Fruit fly (Drosophila melanogaster) whole organism, embryonic: ENCODE data around the gene Pax.

ENCODE experiments used
- Adf1 ChIP-seq: fragments of 200-800 bp; sonication (Bioruptor generic); IDR thresholded peaks from 2 replicates; pipeline ENCODE4 v1.3.6; 2022; ENCODE audit warnings: missing biosample characterization, missing genetic modification characterization
- Bteb2 ChIP-seq: fragments of 200-800 bp; sonication (Bioruptor generic); optimal IDR thresholded peaks from 2 replicates; lab custom pipeline; 2016; ENCODE audit warnings: missing biosample characterization, missing genetic modification characterization
- CG10366 ChIP-seq: fragments of 200-800 bp; sonication (Bioruptor generic); IDR thresholded peaks from 2 replicates; pipeline ENCODE4 v1.3.6; 2022; ENCODE audit warnings: missing biosample characterization, missing genetic modification characterization
- CG12659 ChIP-seq: fragments of 200-800 bp; sonication (Bioruptor generic); optimal IDR thresholded peaks from 3 replicates; lab custom pipeline; 2017; ENCODE audit warnings: mild to moderate bottlenecking, missing biosample characterization, missing genetic modification reagents, missing genetic modification characterization
- CG12744 ChIP-seq: fragments of 200-800 bp; sonication (Bioruptor generic); optimal IDR thresholded peaks from 2 replicates; lab custom pipeline; 2016; ENCODE audit warnings: missing biosample characterization, missing genetic modification characterization
- CG14050 ChIP-seq: fragments of 200-800 bp; sonication (Bioruptor generic); IDR thresholded peaks from 3 replicates; pipeline ENCODE4 v1.3.6; 2022; ENCODE audit warnings: missing biosample characterization, missing genetic modification characterization
- CG15601 ChIP-seq: fragments of 200-800 bp; sonication (Bioruptor generic); optimal IDR thresholded peaks from 3 replicates; lab custom pipeline; 2019; ENCODE audit warnings: missing biosample characterization, mild to moderate bottlenecking, missing genetic modification characterization, moderate library complexity
- CG16863 ChIP-seq: fragments of 200-800 bp; sonication (Bioruptor generic); optimal IDR thresholded peaks from 3 replicates; lab custom pipeline; 2016; ENCODE audit warnings: missing biosample characterization, missing genetic modification characterization
- CG17385 ChIP-seq: fragments of 200-800 bp; sonication (Bioruptor generic); optimal IDR thresholded peaks from 3 replicates; lab custom pipeline; 2018; ENCODE audit warnings: missing biosample characterization, mild to moderate bottlenecking, missing genetic modification characterization
- CG18011 ChIP-seq: fragments of 200-800 bp; sonication (Bioruptor generic); optimal IDR thresholded peaks from 2 replicates; lab custom pipeline; 2017; ENCODE audit warnings: missing biosample characterization, missing genetic modification characterization, mild to moderate bottlenecking, moderate library complexity, missing genotype
- CG43689 ChIP-seq: fragments of 200-800 bp; sonication (Bioruptor generic); IDR thresholded peaks from 2 replicates; pipeline ENCODE4 v1.3.6; 2022; ENCODE audit warnings: missing biosample characterization, missing genetic modification characterization
- CG6254 ChIP-seq: fragments of 200-800 bp; sonication (Bioruptor generic); optimal IDR thresholded peaks from 3 replicates; lab custom pipeline; 2017; ENCODE audit warnings: mild to moderate bottlenecking, missing biosample characterization, missing genetic modification reagents, missing genetic modification characterization
- CG7372 ChIP-seq: fragments of 200-800 bp; sonication (Bioruptor generic); IDR thresholded peaks from 2 replicates; pipeline ENCODE4 v1.3.6; 2022; ENCODE audit warnings: missing biosample characterization, missing genetic modification characterization
- CG7556 ChIP-seq: fragments of 200-800 bp; sonication (Bioruptor generic); optimal IDR thresholded peaks from 2 replicates; lab custom pipeline; 2017; ENCODE audit warnings: missing biosample characterization, mild to moderate bottlenecking, missing genetic modification characterization
- CG8478 ChIP-seq: fragments of >200 bp; optimal IDR thresholded peaks from 2 replicates; lab custom pipeline; 2018
- Camta ChIP-seq: fragments of 200-800 bp; sonication (Bioruptor generic); optimal IDR thresholded peaks from 2 replicates; lab custom pipeline; 2016; ENCODE audit warnings: missing biosample characterization, missing genetic modification characterization
- Dip3 ChIP-seq: fragments of 200-800 bp; sonication (Bioruptor generic); optimal IDR thresholded peaks from 3 replicates; lab custom pipeline; 2016; ENCODE audit warnings: missing biosample characterization, missing genetic modification characterization
- Drgx ChIP-seq: fragments of 200-800 bp; sonication (Bioruptor generic); IDR thresholded peaks from 2 replicates; pipeline ENCODE4 v1.3.6; 2022; ENCODE audit warnings: missing biosample characterization, missing genetic modification characterization
- GATAe ChIP-seq: fragments of 200-800 bp; sonication (Bioruptor generic); conservative IDR thresholded peaks from 2 replicates; pipeline ENCODE4 v1.3.6; 2022; ENCODE audit warnings: missing biosample characterization, missing genetic modification characterization
- H15 ChIP-seq: fragments of 200-800 bp; sonication (Bioruptor generic); IDR thresholded peaks from 3 replicates; pipeline ENCODE4 v1.3.6; 2022; ENCODE audit warnings: missing biosample characterization, missing genetic modification characterization
- Hmr ChIP-seq: fragments of 200-800 bp; sonication (Bioruptor generic); optimal IDR thresholded peaks from 3 replicates; lab custom pipeline; 2017; ENCODE audit warnings: mild to moderate bottlenecking, missing biosample characterization, missing genetic modification reagents, missing genetic modification characterization
- MBD-R2 ChIP-seq: fragments of 200-800 bp; sonication (Bioruptor generic); IDR thresholded peaks from 2 replicates; pipeline ENCODE4 v1.3.6; 2022; ENCODE audit warnings: missing biosample characterization, missing genetic modification characterization
- Nf-YB ChIP-seq: fragments of 200-800 bp; sonication (Bioruptor generic); optimal IDR thresholded peaks from 3 replicates; lab custom pipeline; 2019; ENCODE audit warnings: missing biosample characterization, mild to moderate bottlenecking, missing genetic modification characterization, moderate library complexity
- Nf-YC ChIP-seq: fragments of 200-800 bp; optimal IDR thresholded peaks from 3 replicates; lab custom pipeline; 2019; ENCODE audit warnings: missing biosample characterization, mild to moderate bottlenecking, missing genetic modification characterization, moderate library complexity
- Ptx1 ChIP-seq: fragments of 200-800 bp; sonication (Bioruptor generic); IDR thresholded peaks from 2 replicates; pipeline ENCODE4 v1.3.6; 2022; ENCODE audit warnings: missing biosample characterization, missing genetic modification characterization
- Rfx ChIP-seq: fragments of 200-800 bp; sonication (Bioruptor generic); IDR thresholded peaks from 2 replicates; pipeline ENCODE4 v1.3.6; 2022; ENCODE audit warnings: missing biosample characterization, missing genetic modification characterization
- Stat92E ChIP-seq, 3 experiments: fragments of >200 bp in 2 of 3; fragments of 200-800 bp in 1 of 3; sonication (Bioruptor generic) in 1 of 3; optimal IDR thresholded peaks; 2 replicates each; lab custom pipeline; 2017 to 2019; ENCODE audit warnings: missing biosample characterization in 3 of 3, missing genetic modification characterization in 3 of 3, mild to moderate bottlenecking in 1 of 3, moderate library complexity in 1 of 3
- Trl ChIP-seq, 3 experiments: fragments of >200 bp in 2 of 3; fragments of 200-800 bp in 1 of 3; sonication (Bioruptor generic) in 1 of 3; optimal IDR thresholded peaks; 2 replicates in 1 of 3; 3 replicates in 2 of 3; lab custom pipeline; 2016 to 2017; ENCODE audit warnings: missing biosample characterization in 1 of 3, missing genetic modification characterization in 1 of 3
- abd-A ChIP-seq: fragments of 200-800 bp; sonication (Bioruptor generic); optimal IDR thresholded peaks from 3 replicates; lab custom pipeline; 2019; ENCODE audit warnings: missing biosample characterization, mild to moderate bottlenecking, missing genetic modification characterization, moderate library complexity
- ap ChIP-seq: fragments of 200-800 bp; sonication (Bioruptor generic); IDR thresholded peaks from 2 replicates; pipeline ENCODE4 v1.3.6; 2022; ENCODE audit warnings: missing biosample characterization, missing genetic modification characterization
- bcd ChIP-seq: fragments of 200-800 bp; sonication (Bioruptor generic); optimal IDR thresholded peaks from 2 replicates; lab custom pipeline; 2017; ENCODE audit warnings: missing biosample characterization, mild to moderate bottlenecking, missing genetic modification characterization
- cato ChIP-seq: fragments of 200-800 bp; sonication (Bioruptor generic); optimal IDR thresholded peaks from 2 replicates; lab custom pipeline; 2016; ENCODE audit warnings: missing biosample characterization, missing genetic modification characterization, borderline replicate concordance
- caup ChIP-seq: fragments of 200-800 bp; sonication (Bioruptor generic); optimal IDR thresholded peaks from 3 replicates; lab custom pipeline; 2017; ENCODE audit warnings: missing biosample characterization, mild to moderate bottlenecking, missing genetic modification characterization, moderate library complexity; ENCODE audit not compliant: severe bottlenecking
- chinmo ChIP-seq: fragments of 200-800 bp; sonication (Bioruptor generic); IDR thresholded peaks from 4 replicates; pipeline ENCODE4 v1.3.6; 2022; ENCODE audit warnings: missing biosample characterization, missing genetic modification characterization; ENCODE audit not compliant: partially characterized antibody
- chn ChIP-seq: fragments of 200-800 bp; sonication (Bioruptor generic); optimal IDR thresholded peaks from 2 replicates; lab custom pipeline; 2016; ENCODE audit warnings: missing biosample characterization, missing genetic modification characterization
- dmrt99B ChIP-seq: fragments of 200-800 bp; sonication (Bioruptor generic); optimal IDR thresholded peaks from 2 replicates; lab custom pipeline; 2018; ENCODE audit warnings: missing biosample characterization, mild to moderate bottlenecking, missing genetic modification characterization, moderate library complexity
- ems ChIP-seq: fragments of 200-800 bp; sonication (Bioruptor generic); optimal IDR thresholded peaks from 3 replicates; lab custom pipeline; 2016; ENCODE audit warnings: missing biosample characterization, missing genetic modification characterization
- gsb-n ChIP-seq: fragments of 200-800 bp; sonication (Bioruptor generic); optimal IDR thresholded peaks from 3 replicates; lab custom pipeline; 2018; ENCODE audit warnings: missing biosample characterization, mild to moderate bottlenecking, missing genetic modification characterization
- lov ChIP-seq, 2 experiments: fragments of 200-800 bp in 1 of 2; fragments of >200 bp in 1 of 2; sonication (Bioruptor generic) in 1 of 2; IDR thresholded peaks in 1 of 2; optimal IDR thresholded peaks in 1 of 2; 2 replicates in 1 of 2; 3 replicates in 1 of 2; pipeline versions ENCODE4 v1.3.6 to Lab custom; 2017 to 2022; ENCODE audit warnings: missing biosample characterization in 1 of 2, missing genetic modification characterization in 1 of 2
- maf-S ChIP-seq: fragments of 200-800 bp; sonication (Bioruptor generic); optimal IDR thresholded peaks from 2 replicates; lab custom pipeline; 2016; ENCODE audit warnings: missing biosample characterization, missing genetic modification characterization
- nerfin-1 ChIP-seq: fragments of 200-800 bp; sonication (Bioruptor generic); optimal IDR thresholded peaks from 3 replicates; lab custom pipeline; 2019; ENCODE audit warnings: missing biosample characterization, mild to moderate bottlenecking, missing genetic modification characterization, moderate library complexity
- p53 ChIP-seq: fragments of 200-800 bp; sonication (Bioruptor generic); optimal IDR thresholded peaks from 2 replicates; lab custom pipeline; 2016; ENCODE audit warnings: missing biosample characterization, missing genetic modification characterization
- pb ChIP-seq: fragments of 200-800 bp; sonication (Bioruptor generic); optimal IDR thresholded peaks from 3 replicates; lab custom pipeline; 2016; ENCODE audit warnings: missing biosample characterization, missing genetic modification characterization
- peb ChIP-seq: fragments of 200-800 bp; sonication (Bioruptor generic); IDR thresholded peaks from 2 replicates; pipeline ENCODE4 v1.3.6; 2022; ENCODE audit warnings: missing biosample characterization, missing genetic modification characterization
- pzg ChIP-seq: fragments of 200-800 bp; sonication (Bioruptor generic); optimal IDR thresholded peaks from 3 replicates; lab custom pipeline; 2018; ENCODE audit warnings: missing biosample characterization, mild to moderate bottlenecking, missing genetic modification characterization, moderate library complexity
- scrt ChIP-seq: fragments of 200-800 bp; sonication (Bioruptor generic); optimal IDR thresholded peaks from 2 replicates; lab custom pipeline; 2018; ENCODE audit warnings: missing biosample characterization, mild to moderate bottlenecking, missing genetic modification characterization, moderate library complexity
- seq ChIP-seq: fragments of 200-800 bp; sonication (Bioruptor generic); IDR thresholded peaks from 2 replicates; pipeline ENCODE4 v1.3.6; 2022; ENCODE audit warnings: missing biosample characterization, missing genetic modification characterization
- sim ChIP-seq: fragments of 200-800 bp; sonication (Bioruptor generic); IDR thresholded peaks from 2 replicates; pipeline ENCODE4 v1.3.6; 2022; ENCODE audit warnings: missing biosample characterization, missing genetic modification characterization
- slou ChIP-seq: fragments of 200-800 bp; sonication (Bioruptor generic); optimal IDR thresholded peaks from 3 replicates; lab custom pipeline; 2016; ENCODE audit warnings: missing biosample characterization, missing genetic modification characterization
- sob ChIP-seq: fragments of 200-800 bp; sonication (Bioruptor generic); IDR thresholded peaks from 2 replicates; pipeline ENCODE4 v1.3.6; 2022; ENCODE audit warnings: missing biosample characterization, missing genetic modification characterization
- zf30C ChIP-seq: fragments of 200-800 bp; sonication (Bioruptor generic); optimal IDR thresholded peaks from 3 replicates; lab custom pipeline; 2018; ENCODE audit warnings: missing biosample characterization, mild to moderate bottlenecking, missing genetic modification characterization

Pax gene

DNA sequence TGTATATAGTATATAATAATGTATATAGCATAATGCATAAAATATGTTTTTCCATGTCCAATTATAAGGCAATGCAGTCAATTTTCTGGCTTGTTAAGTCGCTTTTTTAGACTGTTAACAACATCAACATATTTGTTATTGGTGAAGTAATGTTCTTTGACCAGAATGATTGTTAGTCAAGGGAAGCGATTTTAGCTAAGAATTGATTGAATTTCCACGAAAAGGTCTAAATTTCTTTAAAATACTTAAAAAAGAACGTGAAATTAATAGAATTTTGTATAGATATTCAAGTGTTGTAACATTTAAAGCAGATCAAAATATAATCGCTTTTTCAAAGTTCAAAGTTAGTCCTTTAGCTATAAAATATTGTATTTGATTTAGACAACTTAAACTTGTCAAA lies 37.0 kb upstream of the Pax start (continued):
- TF ChIP-seq zf30C (GFP tag; lab: Kevin White, UChicago) (no peak), caup (GFP tag; lab: Kevin White, UChicago) (no peak), CG18011 (GFP tag; lab: Kevin White, UChicago) (no peak), bcd (GFP tag; lab: Kevin White, UChicago) (peak; percentile 4), GATAe (GFP tag; lab: Robert Waterston, UW) (no peak), H15 (GFP tag; lab: Robert Waterston, UW) (no peak), nerfin-1 (tag; lab: Kevin White, UChicago) (no peak), Dip3 (GFP tag; lab: Kevin White, UChicago) (no peak), ap (GFP tag; lab: Robert Waterston, UW) (no peak), CG16863 (GFP tag; lab: Kevin White, UChicago) (no peak), Ptx1 (GFP tag; lab: Robert Waterston, UW) (no peak), pzg (GFP tag; lab: Kevin White, UChicago) (no peak), CG17385 (GFP tag; lab: Kevin White, UChicago) (peak; percentile 1), CG14050 (GFP tag; lab: Robert Waterston, UW) (no peak), slou (GFP tag; lab: Kevin White, UChicago) (no peak), chn (GFP tag; lab: Kevin White, UChicago) (no peak), sob (GFP tag; lab: Robert Waterston, UW) (no peak), Camta (no peak), Hmr (GFP tag; lab: Kevin White, UChicago) (no peak), CG43689 (GFP tag; lab: Robert Waterston, UW) (no peak), CG15601 (no peak), seq (GFP tag; lab: Robert Waterston, UW) (no peak), cato (no peak), scrt (GFP tag; lab: Kevin White, UChicago) (no peak), CG7372 (GFP tag; lab: Robert Waterston, UW) (no peak), CG10366 (GFP tag; lab: Robert Waterston, UW) (no peak), dmrt99B (tag; lab: Kevin White, UChicago) (peak; percentile 7), ems (GFP tag; lab: Kevin White, UChicago) (no peak), maf-S (GFP tag; lab: Kevin White, UChicago) (no peak), MBD-R2 (no peak), CG6254 (no peak), Bteb2 (no peak), CG12744 (GFP tag; lab: Kevin White, UChicago) (no peak), gsb-n (tag; lab: Kevin White, UChicago) (no peak), p53 (GFP tag; lab: Kevin White, UChicago) (no peak), CG7556 (GFP tag; lab: Kevin White, UChicago) (peak; percentile 59), lov (optimal IDR thresholded peaks at IDR 0.05; lab: Kevin White, UChicago) (no peak), lov (GFP tag; IDR thresholded peaks at IDR 0.05; lab: Robert Waterston, UW) (no peak), CG12659 (GFP tag; lab: Kevin White, UChicago) (no peak), Stat92E (GFP tag; optimal IDR thresholded peaks at IDR 0.05; lab: Kevin White, UChicago) (no peak)
- TF ChIP-seq, all 482 proteins: peak for 37

DNA sequence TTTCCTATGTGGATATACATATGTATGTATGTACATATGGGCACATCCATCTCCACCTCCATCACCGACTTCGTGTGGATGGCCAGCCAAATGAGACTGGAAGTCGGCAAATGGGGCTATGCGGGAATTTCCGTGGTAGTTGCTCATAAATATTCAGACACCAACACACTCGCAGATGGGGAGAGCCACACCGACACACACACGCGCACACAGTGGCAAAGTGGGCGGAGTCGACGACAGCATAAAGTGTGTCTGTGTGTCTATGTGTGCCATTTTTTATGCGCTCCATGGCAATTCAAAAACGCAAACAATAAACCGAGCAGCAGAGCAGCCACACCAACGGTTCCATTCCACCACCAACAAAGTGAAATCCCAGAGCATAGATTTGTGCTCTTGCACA lies 36.5 kb upstream of the Pax start:
- peak; percentile 45 for TF ChIP-seq CG8478 (lab: Kevin White, UChicago)
- TF ChIP-seq Trl (optimal IDR thresholded peaks at IDR 0.05; lab: Kevin White, UChicago) = peak in 1 of 2 experiments; percentile 7
- TF ChIP-seq Trl (GFP tag; optimal IDR thresholded peaks at IDR 0.05; lab: Kevin White, UChicago) = no peak
- TF ChIP-seq chinmo (GFP tag; lab: Robert Waterston, UW) = 0 out of 4 replicates have a peak, but pooled peaks have one; percentile 34
- peak; percentile 73 for TF ChIP-seq abd-A (tag; lab: Kevin White, UChicago)
- no peak for TF ChIP-seq pb (GFP tag; lab: Kevin White, UChicago)
- 0 out of 2 replicates have a peak, but pooled peaks have one; percentile 5 for TF ChIP-seq Drgx (GFP tag; lab: Robert Waterston, UW)
- TF ChIP-seq Nf-YB (GFP tag; lab: Kevin White, UChicago) = peak; percentile 84
- TF ChIP-seq Adf1 (GFP tag; lab: Robert Waterston, UW) = peak; percentile 7; the same call in 1 of the 2 replicates
- TF ChIP-seq Nf-YC (tag; lab: Kevin White, UChicago) = peak; percentile 93
- TF ChIP-seq Rfx (GFP tag; lab: Robert Waterston, UW) = 0 out of 2 replicates have a peak, but pooled peaks have one; percentile 20
- peak; percentile 28 for TF ChIP-seq nerfin-1 (tag; lab: Kevin White, UChicago)
- TF ChIP-seq peb (GFP tag; lab: Robert Waterston, UW) = no peak
- TF ChIP-seq sim (GFP tag; lab: Robert Waterston, UW) = no peak
